Worm (Caenorhabditis elegans): Measurements from ENCODE around the gene F37A8.1.

DNA sequence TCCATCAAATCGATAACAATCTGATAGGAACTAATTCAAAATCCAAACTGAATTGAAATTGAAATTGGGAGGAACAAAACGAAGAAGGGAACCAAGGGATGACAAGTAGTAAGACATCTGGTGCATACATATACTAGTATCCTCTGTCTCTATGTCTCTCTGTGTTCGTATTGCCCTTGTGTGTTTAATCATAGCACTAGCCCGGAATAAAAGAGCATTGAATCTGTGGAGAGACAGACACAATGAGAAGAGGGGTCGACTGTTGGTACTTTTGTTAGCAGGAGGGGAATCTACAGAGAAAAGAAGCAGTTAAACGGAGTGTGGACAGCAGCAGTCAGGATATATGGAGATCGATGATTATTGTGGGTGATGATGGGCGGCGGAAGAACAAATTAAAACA, 12.5 kb upstream of the F37A8.1 start:
- TF ChIP-seq ama-1 (optimal IDR thresholded peaks at IDR 0.05): no peak
- no peak for TF ChIP-seq fkh-10 (GFP tag; optimal IDR thresholded peaks at IDR 0.05)
- no peak for TF ChIP-seq ceh-82 (tag; optimal IDR thresholded peaks at IDR 0.05)
- no peak for TF ChIP-seq aly-2 (tag; optimal IDR thresholded peaks at IDR 0.05)
- TF ChIP-seq lin-15B (tag; optimal IDR thresholded peaks at IDR 0.05): no peak
- TF ChIP-seq daf-19 (GFP tag; conservative IDR thresholded peaks at IDR 0.05): no peak
- TF ChIP-seq nhr-6 (tag; optimal IDR thresholded peaks at IDR 0.05): no peak
- TF ChIP-seq hmg-1.1 (GFP tag; IDR thresholded peaks at IDR 0.05): no peak
- TF ChIP-seq dmd-9 (GFP tag; IDR thresholded peaks at IDR 0.05): no peak

Measured in whole organism, L4 larva.